Worm (Caenorhabditis elegans) whole organism, midembryonic: ENCODE data around the gene gar-2.

Source experiments
- T22C8.4 ChIP-seq: fragments of 200-800 bp; sonication (Bioruptor generic); IDR thresholded peaks from 2 replicates; pipeline ENCODE4 v1.3.6; 2022; ENCODE audit warnings: missing genetic modification characterization, missing compliant biosample characterization
- cog-1 ChIP-seq: sonication (generic microtip); optimal IDR thresholded peaks from 2 replicates; lab custom pipeline; 2016; ENCODE audit warnings: missing genetic modification characterization, missing compliant biosample characterization
- klf-2 ChIP-seq: fragments of 200-800 bp; sonication (Bioruptor generic); conservative IDR thresholded peaks from 2 replicates; pipeline ENCODE4 v1.3.6; 2022; ENCODE audit warnings: missing genetic modification reagents, missing genetic modification characterization, missing compliant biosample characterization
- med-1 ChIP-seq: sonication (generic microtip); optimal IDR thresholded peaks from 2 replicates; lab custom pipeline; 2017; ENCODE audit warnings: missing genetic modification characterization, mild to moderate bottlenecking, missing compliant biosample characterization, antibody characterized with exemption, missing genetic modification reagents; ENCODE audit not compliant: insufficient read depth
- ztf-23 ChIP-seq: fragments of 200-800 bp; sonication (Bioruptor generic); IDR thresholded peaks from 2 replicates; pipeline ENCODE4 v1.3.6; 2022; ENCODE audit warnings: missing genetic modification reagents, missing genetic modification characterization, missing compliant biosample characterization

- no peak for TF ChIP-seq T22C8.4 (GFP tag; lab: Robert Waterston, UW)
- no peak for TF ChIP-seq ztf-23 (GFP tag; lab: Robert Waterston, UW)
- TF ChIP-seq med-1 (GFP tag; lab: Kevin White, UChicago): no peak
- TF ChIP-seq klf-2 (GFP tag; lab: Robert Waterston, UW): no peak
- TF ChIP-seq cog-1 (tag; lab: Kevin White, UChicago): no peak
These were observed 8.9 kb upstream of the gar-2 start for ce11 chrIII:6300297-6300696.
